Worm (Caenorhabditis elegans) whole organism, early embryonic: ENCODE measurements around the gene erd-2.1.

ENCODE experiments used
- B0310.2 ChIP-seq: sonication (generic microtip); optimal IDR thresholded peaks from 2 replicates; lab custom pipeline; 2016; ENCODE audit warnings: mild to moderate bottlenecking, missing genetic modification characterization, missing compliant biosample characterization
- F13C5.2 ChIP-seq: sonication (generic microtip); optimal IDR thresholded peaks from 2 replicates; lab custom pipeline; 2017; ENCODE audit warnings: mild to moderate bottlenecking, missing genetic modification characterization, inconsistent platforms, missing compliant biosample characterization
- aly-1 ChIP-seq: sonication (generic microtip); optimal IDR thresholded peaks from 2 replicates; lab custom pipeline; 2016; ENCODE audit warnings: missing genetic modification characterization, missing compliant biosample characterization
- ama-1 ChIP-seq: fragments of 150-350 bp; optimal IDR thresholded peaks from 2 replicates; lab custom pipeline; 2014
- ceh-13 ChIP-seq: fragments of 200-800 bp; sonication (Bioruptor generic); optimal IDR thresholded peaks from 2 replicates; lab custom pipeline; 2018; ENCODE audit warnings: mild to moderate bottlenecking, missing genetic modification characterization, missing compliant biosample characterization
- ceh-36 ChIP-seq: sonication (generic microtip); optimal IDR thresholded peaks from 2 replicates; lab custom pipeline; 2016; ENCODE audit warnings: missing genetic modification characterization, inconsistent platforms, missing compliant biosample characterization
- ets-7 ChIP-seq: sonication (generic microtip); optimal IDR thresholded peaks from 2 replicates; lab custom pipeline; 2016; ENCODE audit warnings: missing genotype, missing genetic modification characterization, missing compliant biosample characterization
- flt-1 ChIP-seq: fragments of 200-800 bp; sonication (Bioruptor generic); IDR thresholded peaks from 2 replicates; pipeline ENCODE4 v1.3.6; 2022; ENCODE audit warnings: missing genetic modification characterization, missing compliant biosample characterization
- hmbx-1 ChIP-seq: sonication (generic microtip); optimal IDR thresholded peaks from 2 replicates; lab custom pipeline; 2016; ENCODE audit warnings: mild to moderate bottlenecking, missing genetic modification characterization, missing compliant biosample characterization
- hmg-4 ChIP-seq: fragments of 200-800 bp; sonication (Bioruptor generic); optimal IDR thresholded peaks from 2 replicates; lab custom pipeline; 2018; ENCODE audit warnings: mild to moderate bottlenecking, missing genetic modification characterization, missing compliant biosample characterization
- hnd-1 ChIP-seq: sonication (generic microtip); optimal IDR thresholded peaks from 2 replicates; lab custom pipeline; 2016; ENCODE audit warnings: missing genetic modification characterization, missing compliant biosample characterization
- pes-1 ChIP-seq: fragments of 200-800 bp; sonication (Bioruptor generic); IDR thresholded peaks from 2 replicates; pipeline ENCODE4 v1.3.6; 2022; ENCODE audit warnings: missing genetic modification reagents, missing genetic modification characterization, missing compliant biosample characterization
- scrt-1 ChIP-seq: fragments of 200-800 bp; sonication (Bioruptor generic); IDR thresholded peaks from 2 replicates; pipeline ENCODE4 v1.3.6; 2022; ENCODE audit warnings: missing genetic modification characterization, missing compliant biosample characterization
- sea-1 ChIP-seq: fragments of 200-800 bp; sonication (Bioruptor generic); conservative IDR thresholded peaks from 2 replicates; pipeline ENCODE4 v1.3.6; 2022; ENCODE audit warnings: missing genetic modification characterization, missing compliant biosample characterization
- tbx-11 ChIP-seq: fragments of 200-800 bp; sonication (Bioruptor generic); IDR thresholded peaks from 2 replicates; pipeline ENCODE4 v1.3.6; 2022; ENCODE audit warnings: missing genetic modification characterization, missing compliant biosample characterization
- tbx-37 ChIP-seq: fragments of 200-800 bp; sonication (Bioruptor generic); conservative IDR thresholded peaks from 2 replicates; pipeline ENCODE4 v1.3.6; 2022; ENCODE audit warnings: missing genetic modification reagents, missing genetic modification characterization, missing compliant biosample characterization
- tra-4 ChIP-seq: sonication (generic microtip); optimal IDR thresholded peaks from 2 replicates; lab custom pipeline; 2017; ENCODE audit warnings: missing genetic modification characterization, missing compliant biosample characterization

erd-2.1 gene

ce11 chrX:10194327-10195096 is 35.9 kb upstream of the erd-2.1 start, which contains the start of gene myrf-2:
TSS of gene myrf-2 (minus strand) at chrX:10194377.
- TF ChIP-seq tbx-37 (GFP tag; lab: Robert Waterston, UW), result no peak
- no peak for TF ChIP-seq F13C5.2 (tag; lab: Kevin White, UChicago)

DNA sequence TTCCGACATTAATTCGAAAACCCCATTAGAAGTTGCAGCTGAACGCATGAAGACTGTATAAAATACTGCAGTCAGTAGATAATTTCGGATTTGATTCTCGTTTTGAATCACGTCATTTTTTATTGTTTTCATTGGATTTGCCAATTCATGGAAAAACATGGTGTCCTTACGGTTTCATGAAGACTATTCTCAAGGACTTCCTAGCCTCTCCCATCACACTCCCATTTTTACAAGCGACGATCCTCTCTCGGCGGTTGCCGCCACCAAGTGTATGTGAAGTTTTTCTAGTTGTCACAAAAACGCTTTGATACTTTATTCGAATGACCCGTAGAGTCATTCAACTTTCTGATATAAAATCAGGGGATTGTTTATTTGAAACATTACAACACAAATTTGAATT is 31.2 kb upstream of the erd-2.1 start:
- TF ChIP-seq hmg-4 (GFP tag; lab: Kevin White, UChicago) (no peak), hmbx-1 (no peak), flt-1 (no peak), tbx-37 (GFP tag; lab: Robert Waterston, UW) (no peak), aly-1 (tag; lab: Kevin White, UChicago) (no peak), tra-4 (tag; lab: Kevin White, UChicago) (no peak), scrt-1 (GFP tag; lab: Robert Waterston, UW) (no peak), B0310.2 (tag; lab: Kevin White, UChicago) (no peak), sea-1 (GFP tag; lab: Robert Waterston, UW) (no peak), tbx-11 (GFP tag; lab: Robert Waterston, UW) (no peak), hnd-1 (no peak), ceh-13 (GFP tag; lab: Kevin White, UChicago) (no peak)

DNA sequence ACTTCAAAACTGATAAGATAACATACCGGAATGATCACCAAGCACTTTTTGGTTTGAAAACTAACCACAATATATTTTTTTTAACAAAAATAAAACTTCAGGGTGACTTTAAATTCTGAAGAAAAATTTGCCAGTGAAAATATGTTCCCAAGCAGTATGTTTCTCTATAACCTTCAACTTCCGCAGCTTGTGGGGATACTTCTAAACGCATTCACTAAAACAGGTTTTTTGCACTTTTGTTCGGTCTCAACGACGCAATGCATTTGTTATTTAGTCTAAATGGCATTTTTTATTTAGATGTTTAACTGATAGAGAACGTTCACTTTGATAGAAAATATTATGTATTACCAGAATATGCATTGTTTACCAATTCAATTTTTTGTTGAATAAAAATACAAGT is 30.6 kb upstream of the erd-2.1 start:
- TF ChIP-seq scrt-1 (GFP tag; lab: Robert Waterston, UW), result no peak
- TF ChIP-seq tra-4 (tag; lab: Kevin White, UChicago), result no peak
- no peak for TF ChIP-seq hmbx-1
- TF ChIP-seq tbx-37 (GFP tag; lab: Robert Waterston, UW), result no peak
- TF ChIP-seq ama-1 (lab: Kevin White, UChicago), result no peak
- no peak for TF ChIP-seq pes-1 (GFP tag; lab: Robert Waterston, UW)
- TF ChIP-seq F13C5.2 (tag; lab: Kevin White, UChicago), result no peak
- TF ChIP-seq ets-7 (tag; lab: Kevin White, UChicago), result no peak

- TF ChIP-seq tbx-37 (GFP tag; lab: Robert Waterston, UW) (no peak), hmg-4 (GFP tag; lab: Kevin White, UChicago) (peak; percentile 97), sea-1 (GFP tag; lab: Robert Waterston, UW) (peak; percentile 55; the same call in 1 of the 2 replicates), scrt-1 (GFP tag; lab: Robert Waterston, UW) (no peak), ceh-13 (GFP tag; lab: Kevin White, UChicago) (no peak), tra-4 (tag; lab: Kevin White, UChicago) (no peak), B0310.2 (tag; lab: Kevin White, UChicago) (peak; percentile 82), ets-7 (tag; lab: Kevin White, UChicago) (peak; percentile 42), ama-1 (lab: Kevin White, UChicago) (no peak), aly-1 (tag; lab: Kevin White, UChicago) (peak; percentile 75), hnd-1 (no peak), pes-1 (GFP tag; lab: Robert Waterston, UW) (no peak), F13C5.2 (tag; lab: Kevin White, UChicago) (peak; percentile 47), ceh-36 (no peak), tbx-11 (GFP tag; lab: Robert Waterston, UW) (no peak), flt-1 (0 out of 2 replicates have a peak, but pooled peaks have one; percentile 14), hmbx-1 (no peak)
Observed at ce11 chrX:10188493-10188895, 29.9 kb upstream of the erd-2.1 start.

DNA sequence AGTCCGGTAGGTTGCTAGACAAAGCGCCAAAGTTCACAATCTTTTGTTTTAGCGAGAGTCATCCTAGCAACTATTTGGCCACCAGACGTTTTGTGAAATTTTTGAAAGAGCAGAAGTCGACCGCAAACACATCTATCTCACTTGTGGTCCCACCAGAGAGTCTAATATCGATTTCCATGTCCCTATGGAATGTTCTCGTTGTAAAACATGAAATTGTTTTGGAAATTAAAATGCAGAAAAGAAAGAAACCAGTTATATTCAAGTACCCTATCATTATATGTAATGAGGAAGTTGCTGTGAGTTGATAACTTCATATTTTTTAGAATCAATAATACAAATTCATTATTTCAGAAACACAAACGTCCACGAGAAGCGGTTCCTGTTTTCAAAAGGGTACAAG is 26.1 kb upstream of the erd-2.1 start:
- TF ChIP-seq hnd-1, result no peak
- TF ChIP-seq sea-1 (GFP tag; lab: Robert Waterston, UW), result no peak
- no peak for TF ChIP-seq ceh-36
- TF ChIP-seq ama-1 (lab: Kevin White, UChicago), result no peak
- no peak for TF ChIP-seq hmg-4 (GFP tag; lab: Kevin White, UChicago)
- no peak for TF ChIP-seq ceh-13 (GFP tag; lab: Kevin White, UChicago)
- TF ChIP-seq aly-1 (tag; lab: Kevin White, UChicago), result no peak
- TF ChIP-seq ets-7 (tag; lab: Kevin White, UChicago), result no peak
- no peak for TF ChIP-seq pes-1 (GFP tag; lab: Robert Waterston, UW)
- TF ChIP-seq tra-4 (tag; lab: Kevin White, UChicago), result no peak
- TF ChIP-seq flt-1, result no peak
- no peak for TF ChIP-seq F13C5.2 (tag; lab: Kevin White, UChicago)
- no peak for TF ChIP-seq tbx-37 (GFP tag; lab: Robert Waterston, UW)
- TF ChIP-seq tbx-11 (GFP tag; lab: Robert Waterston, UW), result no peak
- no peak for TF ChIP-seq B0310.2 (tag; lab: Kevin White, UChicago)
- no peak for TF ChIP-seq hmbx-1
- TF ChIP-seq scrt-1 (GFP tag; lab: Robert Waterston, UW), result no peak

ce11 chrX:10183695-10184094 is 25.1 kb upstream of the erd-2.1 start, which contains the start of gene arrd-28:
TSS of gene arrd-28 (plus strand) at chrX:10183995.
- TF ChIP-seq flt-1 (no peak), B0310.2 (tag; lab: Kevin White, UChicago) (no peak), hmbx-1 (no peak), hnd-1 (no peak), hmg-4 (GFP tag; lab: Kevin White, UChicago) (no peak), ama-1 (lab: Kevin White, UChicago) (no peak), tra-4 (tag; lab: Kevin White, UChicago) (no peak), tbx-11 (GFP tag; lab: Robert Waterston, UW) (no peak), pes-1 (GFP tag; lab: Robert Waterston, UW) (no peak), ets-7 (tag; lab: Kevin White, UChicago) (no peak), aly-1 (tag; lab: Kevin White, UChicago) (no peak), tbx-37 (GFP tag; lab: Robert Waterston, UW) (no peak), ceh-36 (no peak), ceh-13 (GFP tag; lab: Kevin White, UChicago) (no peak), sea-1 (GFP tag; lab: Robert Waterston, UW) (no peak), F13C5.2 (tag; lab: Kevin White, UChicago) (no peak), scrt-1 (GFP tag; lab: Robert Waterston, UW) (no peak)
